Fruit fly (Drosophila melanogaster): Measurements from ENCODE around the gene CG14610.

- TF ChIP-seq Meics (GFP tag; optimal IDR thresholded peaks at IDR 0.05) = no peak
- no peak for TF ChIP-seq CrebB (tag; optimal IDR thresholded peaks at IDR 0.05)
- no peak for TF ChIP-seq CG12942 (GFP tag; optimal IDR thresholded peaks at IDR 0.05)
- TF ChIP-seq Myb (GFP tag; optimal IDR thresholded peaks at IDR 0.05) = no peak
- no peak for TF ChIP-seq CG17612 (GFP tag; IDR thresholded peaks at IDR 0.05)
- no peak for TF ChIP-seq CG6175 (GFP tag; IDR thresholded peaks at IDR 0.05)
- no peak for TF ChIP-seq CG30431 (GFP tag; optimal IDR thresholded peaks at IDR 0.05)
- no peak for TF ChIP-seq CG16815 (GFP tag; optimal IDR thresholded peaks at IDR 0.05)
- no peak for TF ChIP-seq CG4707 (GFP tag; optimal IDR thresholded peaks at IDR 0.05)
- TF ChIP-seq CG18262 (tag; optimal IDR thresholded peaks at IDR 0.05) = no peak
- no peak for TF ChIP-seq Max (GFP tag; optimal IDR thresholded peaks at IDR 0.05)
- no peak for TF ChIP-seq CG17829 (tag; optimal IDR thresholded peaks at IDR 0.05)
These were observed 49.7 kb downstream of the CG14610 start for dm6 chr3R:7094368-7094767.
